Fruit fly (Drosophila melanogaster) whole organism, pupa: ENCODE measurements around the gene fru.

Experiments used
- CG10348 ChIP-seq: fragments of 200-800 bp; sonication (Bioruptor generic); IDR thresholded peaks from 2 replicates; pipeline ENCODE4 v1.3.6; 2022; ENCODE audit warnings: missing biosample characterization, missing genetic modification characterization
- CG12605 ChIP-seq: fragments of 200-800 bp; sonication (Bioruptor generic); IDR thresholded peaks from 2 replicates; pipeline ENCODE4 v1.3.6; 2022; ENCODE audit warnings: missing biosample characterization, missing genetic modification characterization
- CG13204 ChIP-seq: fragments of 200-800 bp; sonication (Bioruptor generic); optimal IDR thresholded peaks from 2 replicates; lab custom pipeline; 2018; ENCODE audit warnings: missing biosample characterization, mild to moderate bottlenecking, missing genetic modification characterization, moderate library complexity
- CG14655 ChIP-seq: fragments of 200-800 bp; sonication (Bioruptor generic); optimal IDR thresholded peaks from 3 replicates; lab custom pipeline; 2017; ENCODE audit warnings: mild to moderate bottlenecking, missing biosample characterization, missing genetic modification reagents, missing genetic modification characterization
- CG15710 ChIP-seq: fragments of 200-800 bp; sonication (Bioruptor generic); optimal IDR thresholded peaks from 2 replicates; lab custom pipeline; 2018; ENCODE audit warnings: missing biosample characterization, mild to moderate bottlenecking, missing genetic modification characterization, moderate library complexity
- CG17806 ChIP-seq: fragments of 200-800 bp; sonication (Bioruptor generic); optimal IDR thresholded peaks from 2 replicates; lab custom pipeline; 2018; ENCODE audit warnings: missing biosample characterization, mild to moderate bottlenecking, missing genetic modification characterization, moderate library complexity
- CG32121 ChIP-seq: fragments of 200-800 bp; sonication (Bioruptor generic); IDR thresholded peaks from 2 replicates; pipeline ENCODE4 v1.3.6; 2022; ENCODE audit warnings: missing biosample characterization, missing genetic modification characterization
- CG34367 ChIP-seq: fragments of 200-800 bp; sonication (Bioruptor generic); optimal IDR thresholded peaks from 2 replicates; lab custom pipeline; 2018; ENCODE audit warnings: missing biosample characterization, mild to moderate bottlenecking, missing genetic modification characterization
- CG4496 ChIP-seq: fragments of 200-800 bp; sonication (Bioruptor generic); IDR thresholded peaks from 3 replicates; pipeline ENCODE4 v1.3.6; 2022; ENCODE audit warnings: missing biosample characterization, missing genetic modification characterization
- CG8159 ChIP-seq: fragments of 200-800 bp; sonication (Bioruptor generic); optimal IDR thresholded peaks from 3 replicates; lab custom pipeline; 2018; ENCODE audit warnings: missing biosample characterization, mild to moderate bottlenecking, missing genetic modification characterization, moderate library complexity
- CG8301 ChIP-seq: fragments of 200-800 bp; sonication (Bioruptor generic); optimal IDR thresholded peaks from 2 replicates; lab custom pipeline; 2018; ENCODE audit warnings: missing biosample characterization, mild to moderate bottlenecking, missing genetic modification characterization
- CG9948 ChIP-seq: fragments of 200-800 bp; sonication (Bioruptor generic); optimal IDR thresholded peaks from 2 replicates; lab custom pipeline; 2018; ENCODE audit warnings: missing biosample characterization, mild to moderate bottlenecking, missing genetic modification characterization, moderate library complexity
- D1 ChIP-seq: fragments of 200-800 bp; sonication (Bioruptor generic); optimal IDR thresholded peaks from 2 replicates; lab custom pipeline; 2018; ENCODE audit warnings: missing biosample characterization, mild to moderate bottlenecking, missing genetic modification characterization, moderate library complexity
- EcR ChIP-seq: fragments of 200-800 bp; sonication (Bioruptor generic); optimal IDR thresholded peaks from 3 replicates; lab custom pipeline; 2019; ENCODE audit warnings: missing biosample characterization, missing genetic modification characterization, mild to moderate bottlenecking, moderate library complexity, missing genetic modification reagents
- Ets98B ChIP-seq: fragments of 200-800 bp; sonication (Bioruptor generic); IDR thresholded peaks from 2 replicates; pipeline ENCODE4 v1.3.6; 2022; ENCODE audit warnings: missing biosample characterization, missing genetic modification characterization
- Pif1A ChIP-seq: fragments of 200-800 bp; sonication (Bioruptor generic); optimal IDR thresholded peaks from 3 replicates; lab custom pipeline; 2016; ENCODE audit warnings: missing biosample characterization, missing genetic modification characterization
- Pif1B ChIP-seq: fragments of 200-800 bp; sonication (Bioruptor generic); optimal IDR thresholded peaks from 3 replicates; lab custom pipeline; 2016; ENCODE audit warnings: missing biosample characterization, missing genetic modification characterization
- Snoo ChIP-seq: fragments of 200-800 bp; sonication (Bioruptor generic); optimal IDR thresholded peaks from 3 replicates; lab custom pipeline; 2017; ENCODE audit warnings: missing biosample characterization, mild to moderate bottlenecking, missing genetic modification characterization, inconsistent platforms
- fd96Ca ChIP-seq: fragments of 200-800 bp; sonication (Bioruptor generic); IDR thresholded peaks from 3 replicates; pipeline ENCODE4 v1.3.6; 2022; ENCODE audit warnings: missing biosample characterization, missing genetic modification characterization
- gl ChIP-seq: fragments of 200-800 bp; sonication (Bioruptor generic); optimal IDR thresholded peaks from 2 replicates; lab custom pipeline; 2018; ENCODE audit warnings: missing biosample characterization, mild to moderate bottlenecking, missing genetic modification characterization
- rn ChIP-seq: fragments of 200-800 bp; sonication (Bioruptor generic); IDR thresholded peaks from 2 replicates; pipeline ENCODE4 v1.3.6; 2022; ENCODE audit warnings: missing biosample characterization, missing genetic modification characterization

The fru gene

dm6 chr3R:18456196-18456781 lies 89.1 kb downstream of the fru start:
- TF ChIP-seq Pif1B (GFP tag; lab: Kevin White, UChicago) (peak; percentile 85), CG14655 (GFP tag; lab: Kevin White, UChicago) (peak; percentile 75), CG17806 (tag; lab: Kevin White, UChicago) (peak; percentile 84), Snoo (tag; lab: Kevin White, UChicago) (peak; percentile 54), EcR (GFP tag; lab: Kevin White, UChicago) (peak; percentile 88), Ets98B (GFP tag; lab: Robert Waterston, UW) (peak; percentile 89), CG13204 (GFP tag; lab: Kevin White, UChicago) (peak; percentile 47), rn (peak; percentile 74), CG10348 (peak; percentile 58), CG15710 (tag; lab: Kevin White, UChicago) (peak; percentile 92), CG4496 (peak; percentile 92), Pif1A (GFP tag; lab: Kevin White, UChicago) (peak; percentile 92), CG8301 (tag; lab: Kevin White, UChicago) (peak; percentile 72), D1 (tag; lab: Kevin White, UChicago) (peak; percentile 59), fd96Ca (peak; percentile 93), CG34367 (tag; lab: Kevin White, UChicago) (peak; percentile 87), CG32121 (GFP tag; lab: Robert Waterston, UW) (peak; percentile 82), CG9948 (peak; percentile 86), gl (tag; lab: Kevin White, UChicago) (peak; percentile 78), CG12605 (GFP tag; lab: Robert Waterston, UW) (peak; percentile 86), CG8159 (peak; percentile 91)

dm6 chr3R:18449896-18450637 lies 95.3 kb downstream of the fru start:
- no peak for TF ChIP-seq EcR (GFP tag; lab: Kevin White, UChicago)

- TF ChIP-seq CG32121 (GFP tag; lab: Robert Waterston, UW) (no peak), fd96Ca (no peak), CG4496 (no peak), D1 (tag; lab: Kevin White, UChicago) (no peak), CG9948 (no peak), Ets98B (GFP tag; lab: Robert Waterston, UW) (no peak), CG12605 (GFP tag; lab: Robert Waterston, UW) (no peak), CG17806 (tag; lab: Kevin White, UChicago) (no peak), rn (no peak), CG10348 (no peak), EcR (GFP tag; lab: Kevin White, UChicago) (no peak), CG8301 (tag; lab: Kevin White, UChicago) (no peak), CG13204 (GFP tag; lab: Kevin White, UChicago) (no peak), gl (tag; lab: Kevin White, UChicago) (no peak), CG34367 (tag; lab: Kevin White, UChicago) (no peak)
Observed at dm6 chr3R:18449188-18449587, 96.2 kb downstream of the fru start.

DNA sequence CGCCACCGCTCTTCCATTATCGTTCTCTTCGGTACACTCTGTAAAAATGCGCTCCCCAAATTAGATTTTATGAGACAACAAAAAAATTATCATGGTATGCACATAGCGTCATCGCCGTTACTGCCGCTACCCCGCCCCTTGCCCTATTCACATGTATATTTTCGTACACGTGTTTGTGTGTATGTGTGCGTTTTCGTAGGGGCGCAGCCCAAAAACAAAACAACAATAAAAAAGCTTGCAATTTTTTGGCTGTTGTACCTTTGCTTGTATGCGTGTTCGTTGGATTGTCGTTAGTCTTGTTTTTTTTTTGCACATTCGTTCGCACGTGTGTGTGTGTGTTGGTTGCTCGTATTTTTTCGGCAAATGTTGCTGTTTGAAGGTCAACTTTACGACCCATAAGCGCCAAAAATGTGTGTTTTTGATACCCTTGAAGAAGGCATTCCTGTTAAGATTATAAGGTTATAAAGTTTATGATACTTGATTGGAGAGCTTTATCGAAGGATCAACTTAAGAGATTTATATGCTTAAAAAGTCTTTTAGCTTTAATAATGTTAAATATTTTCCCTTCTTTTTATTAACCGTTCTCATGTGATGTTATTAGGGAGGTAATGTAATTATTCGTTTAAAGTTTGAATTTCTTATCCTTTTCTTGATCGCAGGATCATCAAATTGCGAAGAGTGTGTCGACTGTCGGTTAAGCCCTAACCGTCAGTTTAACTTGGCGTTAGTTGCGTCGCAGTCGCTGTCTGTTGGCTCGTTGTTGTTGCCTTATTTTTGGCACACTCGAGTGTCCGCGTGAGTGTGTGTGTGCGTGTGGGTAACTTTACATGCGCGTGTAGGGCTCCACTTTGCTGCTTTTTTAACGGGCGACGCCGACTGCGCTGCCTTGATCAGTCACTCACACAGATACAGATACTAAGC lies 97.1 kb downstream of the fru start:
- no peak for TF ChIP-seq CG34367 (tag; lab: Kevin White, UChicago)
- peak; percentile 29 for TF ChIP-seq Pif1A (GFP tag; lab: Kevin White, UChicago)
- no peak for TF ChIP-seq CG9948
- no peak for TF ChIP-seq Pif1B (GFP tag; lab: Kevin White, UChicago)
- peak; percentile 38 for TF ChIP-seq CG32121 (GFP tag; lab: Robert Waterston, UW)
- no peak for TF ChIP-seq EcR (GFP tag; lab: Kevin White, UChicago)
- TF ChIP-seq CG8159: no peak
- TF ChIP-seq CG8301 (tag; lab: Kevin White, UChicago): peak; percentile 51
- TF ChIP-seq Snoo (tag; lab: Kevin White, UChicago): peak; percentile 81
- TF ChIP-seq CG13204 (GFP tag; lab: Kevin White, UChicago): no peak
- TF ChIP-seq CG10348: peak; percentile 70; the same call in 1 of the 2 replicates
- TF ChIP-seq rn: 0 out of 2 replicates have a peak, but pooled peaks have one; percentile 11
- peak; percentile 51 for TF ChIP-seq CG14655 (GFP tag; lab: Kevin White, UChicago)
- TF ChIP-seq Ets98B (GFP tag; lab: Robert Waterston, UW): peak; percentile 12
- TF ChIP-seq CG12605 (GFP tag; lab: Robert Waterston, UW): no peak
- no peak for TF ChIP-seq gl (tag; lab: Kevin White, UChicago)
- TF ChIP-seq CG17806 (tag; lab: Kevin White, UChicago): no peak
- no peak for TF ChIP-seq CG15710 (tag; lab: Kevin White, UChicago)
- peak; percentile 56; the same call in 1 of the 3 replicates for TF ChIP-seq fd96Ca
- peak; percentile 68 for TF ChIP-seq CG4496
- TF ChIP-seq, all 21 proteins: peak for 10
